Fruit fly (Drosophila melanogaster) whole organism, embryonic: ENCODE data around the gene AP-1sigma.

Source experiments
- Abd-B ChIP-seq: fragments of 200-800 bp; sonication (Bioruptor generic); optimal IDR thresholded peaks from 2 replicates; lab custom pipeline; 2018; ENCODE audit warnings: missing biosample characterization, mild to moderate bottlenecking, missing genetic modification characterization, moderate library complexity
- Awh ChIP-seq: fragments of 200-800 bp; sonication (Bioruptor generic); IDR thresholded peaks from 2 replicates; pipeline ENCODE4, ENCODE4 v1.3.6; 2022; ENCODE audit warnings: missing biosample characterization, missing genetic modification characterization
- CG10267 ChIP-seq: fragments of 200-800 bp; sonication (Bioruptor generic); optimal IDR thresholded peaks from 2 replicates; lab custom pipeline; 2018; ENCODE audit warnings: missing biosample characterization, mild to moderate bottlenecking, missing genetic modification characterization, moderate library complexity
- CG11085 ChIP-seq: fragments of 200-800 bp; sonication (Bioruptor generic); IDR thresholded peaks from 2 replicates; pipeline ENCODE4 v1.3.6; 2022; ENCODE audit warnings: missing biosample characterization, missing genetic modification characterization
- CG11504 ChIP-seq: fragments of 200-800 bp; sonication (Bioruptor generic); optimal IDR thresholded peaks from 3 replicates; lab custom pipeline; 2019; ENCODE audit warnings: missing biosample characterization, mild to moderate bottlenecking, missing genetic modification characterization, moderate library complexity
- CG11696 ChIP-seq: fragments of 200-800 bp; sonication (Bioruptor generic); IDR thresholded peaks from 2 replicates; pipeline ENCODE4 v1.3.6; 2022; ENCODE audit warnings: missing biosample characterization, missing genetic modification characterization
- CG12104 ChIP-seq: fragments of 200-800 bp; sonication (Bioruptor generic); optimal IDR thresholded peaks from 3 replicates; lab custom pipeline; 2016; ENCODE audit warnings: missing biosample characterization, missing genetic modification characterization
- CG14050 ChIP-seq: fragments of 200-800 bp; sonication (Bioruptor generic); IDR thresholded peaks from 3 replicates; pipeline ENCODE4 v1.3.6; 2022; ENCODE audit warnings: missing biosample characterization, missing genetic modification characterization
- CG14860 ChIP-seq: fragments of 200-800 bp; sonication (Bioruptor generic); IDR thresholded peaks from 3 replicates; pipeline ENCODE4 v1.3.6; 2022; ENCODE audit warnings: missing biosample characterization, missing genetic modification characterization; ENCODE audit not compliant: partially characterized antibody
- CG17186 ChIP-seq: fragments of 200-800 bp; sonication (Bioruptor generic); optimal IDR thresholded peaks from 3 replicates; lab custom pipeline; 2017; ENCODE audit warnings: missing biosample characterization, missing genetic modification reagents, missing genetic modification characterization
- CG17361 ChIP-seq: fragments of 200-800 bp; sonication (Bioruptor generic); IDR thresholded peaks from 3 replicates; pipeline ENCODE4 v1.3.6; 2022; ENCODE audit warnings: missing biosample characterization, missing genetic modification characterization
- CG30403 ChIP-seq: fragments of 200-800 bp; sonication (Bioruptor generic); optimal IDR thresholded peaks from 3 replicates; lab custom pipeline; 2016; ENCODE audit warnings: missing biosample characterization, missing genetic modification characterization
- CG31224 ChIP-seq: fragments of 200-800 bp; sonication (Bioruptor generic); IDR thresholded peaks from 2 replicates; pipeline ENCODE4 v1.3.6; 2022; ENCODE audit warnings: missing biosample characterization, missing genetic modification characterization
- CG4328 ChIP-seq: fragments of 200-800 bp; sonication (Bioruptor generic); optimal IDR thresholded peaks from 3 replicates; lab custom pipeline; 2017; ENCODE audit warnings: missing biosample characterization, missing genetic modification reagents, missing genetic modification characterization
- CG4820 ChIP-seq: fragments of 200-800 bp; sonication (Bioruptor generic); optimal IDR thresholded peaks from 3 replicates; lab custom pipeline; 2016; ENCODE audit warnings: missing biosample characterization, missing genetic modification characterization
- CG6689 ChIP-seq: fragments of 200-800 bp; sonication (Bioruptor generic); IDR thresholded peaks from 2 replicates; pipeline ENCODE4 v1.3.6; 2022; ENCODE audit warnings: missing biosample characterization, missing genetic modification characterization
- CG8388 ChIP-seq: fragments of 200-800 bp; sonication (Bioruptor generic); optimal IDR thresholded peaks from 2 replicates; lab custom pipeline; 2019; ENCODE audit warnings: missing biosample characterization, mild to moderate bottlenecking, missing genetic modification characterization, moderate library complexity
- Deaf1 ChIP-seq: fragments of 200-800 bp; optimal IDR thresholded peaks from 3 replicates; lab custom pipeline; 2019; ENCODE audit warnings: missing biosample characterization, mild to moderate bottlenecking, missing genetic modification characterization, moderate library complexity
- Dip3 ChIP-seq: fragments of 200-800 bp; sonication (Bioruptor generic); optimal IDR thresholded peaks from 3 replicates; lab custom pipeline; 2016; ENCODE audit warnings: missing biosample characterization, missing genetic modification characterization
- Dref ChIP-seq: fragments of 200-800 bp; sonication (Bioruptor generic); IDR thresholded peaks from 2 replicates; pipeline ENCODE4 v1.3.6; 2022; ENCODE audit warnings: missing biosample characterization, missing genetic modification characterization
- Gsc ChIP-seq: fragments of 200-800 bp; sonication (Bioruptor generic); IDR thresholded peaks from 2 replicates; pipeline ENCODE4 v1.3.6; 2022; ENCODE audit warnings: missing biosample characterization, missing genetic modification characterization
- Gug ChIP-seq: fragments of 200-800 bp; sonication (Bioruptor generic); IDR thresholded peaks from 4 replicates; pipeline ENCODE4 v1.3.6; 2022; ENCODE audit warnings: missing biosample characterization, missing genetic modification characterization
- Hmr ChIP-seq: fragments of 200-800 bp; sonication (Bioruptor generic); optimal IDR thresholded peaks from 3 replicates; lab custom pipeline; 2017; ENCODE audit warnings: mild to moderate bottlenecking, missing biosample characterization, missing genetic modification reagents, missing genetic modification characterization
- Hsf ChIP-seq: fragments of 200-800 bp; sonication (Bioruptor generic); optimal IDR thresholded peaks from 3 replicates; lab custom pipeline; 2016; ENCODE audit warnings: missing biosample characterization, missing genetic modification characterization
- MESR4 ChIP-seq: fragments of 200-800 bp; sonication (Bioruptor generic); optimal IDR thresholded peaks from 2 replicates; lab custom pipeline; 2018; ENCODE audit warnings: missing biosample characterization, mild to moderate bottlenecking, missing genetic modification characterization, moderate library complexity
- Opbp ChIP-seq: fragments of 200-800 bp; sonication (Bioruptor generic); IDR thresholded peaks from 3 replicates; pipeline ENCODE4 v1.3.6; 2022; ENCODE audit warnings: missing biosample characterization, missing genetic modification characterization; ENCODE audit not compliant: partially characterized antibody
- Ptx1 ChIP-seq: fragments of 200-800 bp; sonication (Bioruptor generic); IDR thresholded peaks from 2 replicates; pipeline ENCODE4 v1.3.6; 2022; ENCODE audit warnings: missing biosample characterization, missing genetic modification characterization
- Spps ChIP-seq: fragments of 200-800 bp; sonication (Bioruptor generic); optimal IDR thresholded peaks from 2 replicates; lab custom pipeline; 2018; ENCODE audit warnings: missing biosample characterization, mild to moderate bottlenecking, missing genetic modification characterization
- TFAM ChIP-seq: fragments of 200-800 bp; sonication (Bioruptor generic); optimal IDR thresholded peaks from 2 replicates; lab custom pipeline; 2017; ENCODE audit warnings: missing biosample characterization, missing genetic modification characterization, inconsistent platforms
- chm ChIP-seq: fragments of 200-800 bp; sonication (Bioruptor generic); IDR thresholded peaks from 2 replicates; pipeline ENCODE4 v1.3.6; 2022; ENCODE audit warnings: missing biosample characterization, missing genetic modification characterization
- corto ChIP-seq: fragments of 200-800 bp; sonication (Bioruptor generic); optimal IDR thresholded peaks from 2 replicates; lab custom pipeline; 2016; ENCODE audit warnings: missing biosample characterization, mild to moderate bottlenecking, missing genetic modification characterization, moderate library complexity
- croc ChIP-seq: fragments of 200-800 bp; sonication (Bioruptor generic); conservative IDR thresholded peaks from 3 replicates; pipeline ENCODE4 v1.3.6; 2022; ENCODE audit warnings: missing biosample characterization, missing genetic modification characterization
- crp ChIP-seq, 2 experiments: fragments of 200-800 bp; sonication (Bioruptor generic); optimal IDR thresholded peaks; 2 replicates in 1 of 2; 3 replicates in 1 of 2; lab custom pipeline; 2017; ENCODE audit warnings: missing biosample characterization in 2 of 2, missing genetic modification characterization in 2 of 2, mild to moderate bottlenecking in 1 of 2, moderate library complexity in 1 of 2
- cwo ChIP-seq: fragments of 200-800 bp; sonication (Bioruptor generic); optimal IDR thresholded peaks from 3 replicates; lab custom pipeline; 2017; ENCODE audit warnings: missing biosample characterization, missing genetic modification characterization, mild to moderate bottlenecking, moderate library complexity, missing genetic modification reagents
- dm ChIP-seq: fragments of 200-800 bp; sonication (Bioruptor generic); optimal IDR thresholded peaks from 3 replicates; lab custom pipeline; 2016; ENCODE audit warnings: missing biosample characterization, missing genetic modification characterization
- dmrt11E ChIP-seq: fragments of 200-800 bp; sonication (Bioruptor generic); optimal IDR thresholded peaks from 3 replicates; lab custom pipeline; 2018; ENCODE audit warnings: missing biosample characterization, mild to moderate bottlenecking, missing genetic modification characterization, moderate library complexity
- dmrt99B ChIP-seq: fragments of 200-800 bp; sonication (Bioruptor generic); optimal IDR thresholded peaks from 2 replicates; lab custom pipeline; 2018; ENCODE audit warnings: missing biosample characterization, mild to moderate bottlenecking, missing genetic modification characterization, moderate library complexity
- esg ChIP-seq: fragments of 200-800 bp; sonication (Bioruptor generic); conservative IDR thresholded peaks from 2 replicates; pipeline ENCODE4 v1.3.6; 2022; ENCODE audit warnings: missing biosample characterization, missing genetic modification characterization
- ewg ChIP-seq: fragments of 200-800 bp; sonication (Bioruptor generic); optimal IDR thresholded peaks from 3 replicates; lab custom pipeline; 2017; ENCODE audit warnings: mild to moderate bottlenecking, missing biosample characterization, missing genetic modification reagents, missing genetic modification characterization
- gfzf ChIP-seq: fragments of 200-800 bp; sonication (Bioruptor generic); optimal IDR thresholded peaks from 2 replicates; lab custom pipeline; 2016; ENCODE audit warnings: missing biosample characterization, mild to moderate bottlenecking, missing genetic modification characterization, moderate library complexity
- jumu ChIP-seq: fragments of 200-800 bp; sonication (Bioruptor generic); optimal IDR thresholded peaks from 3 replicates; lab custom pipeline; 2016; ENCODE audit warnings: missing biosample characterization, missing genetic modification characterization
- odd ChIP-seq: fragments of 200-800 bp; sonication (Bioruptor generic); optimal IDR thresholded peaks from 2 replicates; lab custom pipeline; 2017; ENCODE audit warnings: missing biosample characterization, mild to moderate bottlenecking, missing genetic modification characterization
- phol ChIP-seq: fragments of 200-800 bp; sonication (Bioruptor generic); optimal IDR thresholded peaks from 3 replicates; lab custom pipeline; 2018; ENCODE audit warnings: missing biosample characterization, mild to moderate bottlenecking, missing genetic modification characterization, moderate library complexity
- salm ChIP-seq: fragments of 200-800 bp; sonication (Bioruptor generic); optimal IDR thresholded peaks from 2 replicates; lab custom pipeline; 2018; ENCODE audit warnings: missing biosample characterization, mild to moderate bottlenecking, missing genetic modification characterization
- scrt ChIP-seq: fragments of 200-800 bp; sonication (Bioruptor generic); optimal IDR thresholded peaks from 2 replicates; lab custom pipeline; 2018; ENCODE audit warnings: missing biosample characterization, mild to moderate bottlenecking, missing genetic modification characterization, moderate library complexity
- twi ChIP-seq: fragments of 200-800 bp; optimal IDR thresholded peaks from 2 replicates; lab custom pipeline; 2019; ENCODE audit warnings: missing biosample characterization, mild to moderate bottlenecking, missing genetic modification characterization, moderate library complexity
- unpg ChIP-seq: fragments of 200-800 bp; sonication (Bioruptor generic); optimal IDR thresholded peaks from 3 replicates; lab custom pipeline; 2018; ENCODE audit warnings: missing biosample characterization, mild to moderate bottlenecking, missing genetic modification characterization, moderate library complexity
- usp ChIP-seq: fragments of >200 bp; optimal IDR thresholded peaks from 2 replicates; lab custom pipeline; 2017; ENCODE audit warnings: missing biosample characterization, missing genetic modification characterization
- vnd ChIP-seq: fragments of 200-800 bp; sonication (Bioruptor generic); IDR thresholded peaks from 3 replicates; pipeline ENCODE4 v1.3.6; 2022; ENCODE audit warnings: missing biosample characterization, missing genetic modification characterization; ENCODE audit not compliant: partially characterized antibody
- wdn ChIP-seq: fragments of 200-800 bp; sonication (Bioruptor generic); IDR thresholded peaks from 2 replicates; pipeline ENCODE4 v1.3.6; 2022; ENCODE audit warnings: missing biosample characterization, missing genetic modification characterization
- zfh2 ChIP-seq: fragments of 200-800 bp; sonication (Bioruptor generic); optimal IDR thresholded peaks from 2 replicates; lab custom pipeline; 2016; ENCODE audit warnings: missing biosample characterization, missing genetic modification characterization

Gene AP-1sigma

DNA sequence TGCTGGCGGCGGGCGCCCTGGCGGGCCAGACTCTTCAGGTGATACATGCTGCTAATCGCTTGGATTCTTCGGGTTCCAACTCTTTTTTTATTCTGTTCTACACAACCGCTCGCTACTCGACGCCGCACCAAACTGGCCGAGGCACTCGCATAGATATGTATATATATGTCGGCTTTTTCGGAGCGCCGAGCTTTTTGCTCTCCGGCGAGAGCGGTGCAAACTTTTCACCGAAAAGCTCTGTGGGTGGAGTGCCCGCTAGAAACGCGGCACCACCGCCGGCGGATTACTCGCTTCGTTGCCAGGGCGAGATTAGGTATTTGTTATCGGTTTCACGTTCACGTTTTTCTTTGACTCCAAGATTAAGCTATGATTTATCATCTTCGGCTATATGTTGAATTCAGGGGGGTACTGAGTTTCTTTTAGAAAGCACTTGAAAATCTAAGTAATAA lies 15.5 kb upstream of the AP-1sigma start, which contains the start of gene Gdh (continued):
- TF ChIP-seq zfh2 (GFP tag; lab: Kevin White, UChicago) (no peak), usp (GFP tag; lab: Kevin White, UChicago) (no peak), Opbp (GFP tag; lab: Robert Waterston, UW) (no peak), CG17186 (GFP tag; lab: Kevin White, UChicago) (no peak), CG31224 (GFP tag; lab: Robert Waterston, UW) (no peak), CG10267 (tag; lab: Kevin White, UChicago) (no peak), CG11696 (peak; percentile 49; the same call in 1 of the 2 replicates), Dip3 (GFP tag; lab: Kevin White, UChicago) (peak; percentile 5), CG17361 (GFP tag; lab: Robert Waterston, UW) (no peak), Ptx1 (GFP tag; lab: Robert Waterston, UW) (no peak), CG14050 (GFP tag; lab: Robert Waterston, UW) (no peak), Gug (GFP tag; lab: Robert Waterston, UW) (no peak), Gsc (GFP tag; lab: Robert Waterston, UW) (no peak), odd (GFP tag; lab: Kevin White, UChicago) (no peak), TFAM (GFP tag; lab: Kevin White, UChicago) (no peak), CG11504 (tag; lab: Kevin White, UChicago) (no peak), esg (GFP tag; lab: Robert Waterston, UW) (no peak), dmrt99B (tag; lab: Kevin White, UChicago) (no peak), Deaf1 (tag; lab: Kevin White, UChicago) (peak; percentile 88), dmrt11E (no peak), CG4328 (GFP tag; lab: Kevin White, UChicago) (peak; percentile 12), gfzf (no peak), cwo (GFP tag; lab: Kevin White, UChicago) (peak; percentile 94), vnd (GFP tag; lab: Robert Waterston, UW) (no peak), Spps (tag; lab: Kevin White, UChicago) (no peak), Dref (GFP tag; lab: Robert Waterston, UW) (peak; percentile 50; the same call in 1 of the 2 replicates), corto (GFP tag; lab: Kevin White, UChicago) (no peak), CG14860 (GFP tag; lab: Robert Waterston, UW) (no peak), croc (GFP tag; lab: Robert Waterston, UW) (no peak), phol (tag; lab: Kevin White, UChicago) (no peak), Hmr (GFP tag; lab: Kevin White, UChicago) (peak; percentile 9), Abd-B (GFP tag; lab: Kevin White, UChicago) (no peak), ewg (GFP tag; lab: Kevin White, UChicago) (no peak), CG12104 (no peak), CG6689 (GFP tag; lab: Robert Waterston, UW) (no peak), unpg (GFP tag; lab: Kevin White, UChicago) (no peak), crp (GFP tag; optimal IDR thresholded peaks at IDR 0.05; lab: Kevin White, UChicago) (no peak), scrt (GFP tag; lab: Kevin White, UChicago) (peak; percentile 65), CG11085 (peak; percentile 26; the same call in 1 of the 2 replicates), salm (tag; lab: Kevin White, UChicago) (no peak), twi (tag; lab: Kevin White, UChicago) (no peak), CG8388 (no peak), CG4820 (GFP tag; lab: Kevin White, UChicago) (no peak), jumu (no peak), wdn (GFP tag; lab: Robert Waterston, UW) (no peak), chm (GFP tag; lab: Robert Waterston, UW) (peak; percentile 70; the same call in 1 of the 2 replicates), Hsf (GFP tag; lab: Kevin White, UChicago) (no peak), CG30403 (GFP tag; lab: Kevin White, UChicago) (no peak), MESR4 (peak; percentile 18), Awh (GFP tag; lab: Robert Waterston, UW) (peak; percentile 60; the same call in 1 of the 2 replicates), dm (no peak)
